Fruit fly (Drosophila melanogaster): Measurements from ENCODE around the gene Adss.

Adss gene

DNA sequence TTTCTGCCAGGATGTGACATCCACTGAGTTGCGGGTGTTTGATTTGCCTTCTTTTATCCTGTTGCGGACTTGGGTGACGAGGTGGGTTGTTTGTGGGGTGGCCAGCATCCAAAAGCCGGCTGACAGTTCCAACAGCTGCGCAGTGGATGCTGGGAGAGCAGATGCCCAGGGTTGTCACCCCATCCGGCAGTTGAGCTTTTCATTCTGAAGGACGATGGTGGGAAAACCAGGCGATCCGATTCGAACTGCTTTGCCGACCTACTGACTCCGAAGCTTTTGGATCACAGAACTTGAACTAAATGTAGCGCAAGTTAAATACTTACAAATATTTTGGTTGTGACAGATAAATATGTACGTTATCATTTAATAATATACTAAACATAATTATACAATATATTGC is 35.8 kb upstream of the Adss start, which contains the start of gene KaiR1D:
Gene KaiR1D, minus strand, starts transcription at position 28 of the 400 bp plus-strand sequence.
- TF ChIP-seq D1 (tag; optimal IDR thresholded peaks at IDR 0.05) (no peak), Pif1B (GFP tag; optimal IDR thresholded peaks at IDR 0.05) (no peak), CG13204 (GFP tag; optimal IDR thresholded peaks at IDR 0.05) (no peak), CG8301 (tag; optimal IDR thresholded peaks at IDR 0.05) (no peak), CG15710 (tag; optimal IDR thresholded peaks at IDR 0.05) (no peak), rn (GFP tag; IDR thresholded peaks at IDR 0.05) (no peak), CG9948 (tag; optimal IDR thresholded peaks at IDR 0.05) (no peak), Pif1A (GFP tag; optimal IDR thresholded peaks at IDR 0.05) (no peak), gl (tag; optimal IDR thresholded peaks at IDR 0.05) (no peak), fd96Ca (GFP tag; IDR thresholded peaks at IDR 0.05) (no peak), CG12605 (GFP tag; IDR thresholded peaks at IDR 0.05) (no peak), Ets98B (GFP tag; IDR thresholded peaks at IDR 0.05) (no peak), CG10348 (GFP tag; IDR thresholded peaks at IDR 0.05) (no peak), Snoo (tag; optimal IDR thresholded peaks at IDR 0.05) (no peak)

- TF ChIP-seq CG14655 (GFP tag; optimal IDR thresholded peaks at IDR 0.05) (no peak), CG8159 (tag; optimal IDR thresholded peaks at IDR 0.05) (no peak), CG15710 (tag; optimal IDR thresholded peaks at IDR 0.05) (no peak), Ets98B (GFP tag; IDR thresholded peaks at IDR 0.05) (no peak), CG32121 (GFP tag; IDR thresholded peaks at IDR 0.05) (no peak)
Measured at dm6 chr3R:20859845-20860244, 29.5 kb upstream of the Adss start, which contains the start of gene Ir93a. TSS of gene Ir93a (minus strand) at chr3R:20859945.

DNA sequence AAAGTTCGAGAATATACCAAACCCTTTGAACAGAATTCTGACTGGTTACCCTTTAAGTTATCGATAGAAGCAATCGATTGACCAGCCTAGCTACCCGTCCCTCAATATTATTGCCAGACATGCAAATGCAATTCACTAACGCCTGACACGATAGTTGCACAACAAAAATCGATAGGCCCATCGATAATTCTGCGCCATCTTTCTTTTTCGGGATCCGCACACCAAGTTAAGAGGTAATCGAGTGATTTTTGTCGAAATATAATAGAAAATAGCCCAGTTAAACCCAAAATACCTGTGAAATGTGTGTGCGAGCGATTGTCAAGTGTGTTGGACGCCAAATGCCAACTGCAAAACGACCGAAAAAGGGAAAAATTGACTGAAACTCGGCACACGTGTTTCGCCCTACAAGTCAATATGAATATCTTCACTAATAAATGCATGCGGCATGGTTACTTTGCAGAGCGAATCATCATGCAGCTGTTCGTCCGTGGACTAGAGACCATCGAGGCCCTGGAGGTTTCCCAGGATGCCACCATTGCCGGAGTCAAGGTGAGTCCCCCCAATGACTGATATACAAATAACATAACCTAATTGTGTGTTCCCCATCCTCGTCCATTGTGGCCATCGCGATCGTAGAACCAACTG is 20.1 kb upstream of the Adss start, which contains the start of gene RpS30:
Gene RpS30, plus strand, starts transcription at position 122 of the 645 bp plus-strand sequence.
- TF ChIP-seq CG10348 (GFP tag; IDR thresholded peaks at IDR 0.05) (no peak), Snoo (tag; optimal IDR thresholded peaks at IDR 0.05) (peak; percentile 24)

DNA sequence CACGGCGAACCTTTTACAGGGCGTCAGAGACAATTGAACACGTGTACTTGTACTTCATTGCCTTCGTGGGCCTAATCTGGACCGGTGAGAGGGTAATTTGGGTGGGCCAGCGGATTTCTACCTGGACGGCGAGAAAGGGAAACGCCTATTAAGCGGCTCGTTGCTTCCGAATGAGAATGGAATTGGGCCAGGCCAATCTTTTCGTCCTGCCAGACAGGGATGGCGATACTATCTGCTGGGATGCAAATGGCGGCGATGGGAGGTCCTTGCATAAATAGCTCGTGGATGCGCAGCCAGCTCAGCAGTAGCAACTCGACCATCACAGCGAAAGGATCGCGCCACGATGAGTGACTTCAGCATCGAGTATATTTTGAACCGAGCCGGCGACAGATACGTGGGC is 16.4 kb upstream of the Adss start, which contains the start of gene CG15696:
Gene CG15696, plus strand, starts transcription at position 301 of the 400 bp plus-strand sequence.
- TF ChIP-seq CG10348 (GFP tag; IDR thresholded peaks at IDR 0.05) (no peak), CG12605 (GFP tag; IDR thresholded peaks at IDR 0.05) (no peak), rn (GFP tag; IDR thresholded peaks at IDR 0.05) (no peak), CG14655 (GFP tag; optimal IDR thresholded peaks at IDR 0.05) (no peak), CG8301 (tag; optimal IDR thresholded peaks at IDR 0.05) (no peak), CG13204 (GFP tag; optimal IDR thresholded peaks at IDR 0.05) (no peak), EcR (GFP tag; optimal IDR thresholded peaks at IDR 0.05) (no peak), fd96Ca (GFP tag; IDR thresholded peaks at IDR 0.05) (no peak), gl (tag; optimal IDR thresholded peaks at IDR 0.05) (no peak), Pif1B (GFP tag; optimal IDR thresholded peaks at IDR 0.05) (no peak), Ets98B (GFP tag; IDR thresholded peaks at IDR 0.05) (no peak), CG34367 (tag; optimal IDR thresholded peaks at IDR 0.05) (no peak), CG8159 (tag; optimal IDR thresholded peaks at IDR 0.05) (no peak), CG4496 (GFP tag; IDR thresholded peaks at IDR 0.05) (no peak), D1 (tag; optimal IDR thresholded peaks at IDR 0.05) (no peak)

- no peak for TF ChIP-seq CG15710 (tag; optimal IDR thresholded peaks at IDR 0.05)
- no peak for TF ChIP-seq fd96Ca (GFP tag; IDR thresholded peaks at IDR 0.05)
- no peak for TF ChIP-seq CG12605 (GFP tag; IDR thresholded peaks at IDR 0.05)
- TF ChIP-seq CG8301 (tag; optimal IDR thresholded peaks at IDR 0.05): no peak
- no peak for TF ChIP-seq CG8159 (tag; optimal IDR thresholded peaks at IDR 0.05)
- TF ChIP-seq CG9948 (tag; optimal IDR thresholded peaks at IDR 0.05): no peak
- TF ChIP-seq Ets98B (GFP tag; IDR thresholded peaks at IDR 0.05): no peak
- no peak for TF ChIP-seq Pif1B (GFP tag; optimal IDR thresholded peaks at IDR 0.05)
Measured at dm6 chr3R:20846316-20846715, 15.9 kb upstream of the Adss start.

DNA sequence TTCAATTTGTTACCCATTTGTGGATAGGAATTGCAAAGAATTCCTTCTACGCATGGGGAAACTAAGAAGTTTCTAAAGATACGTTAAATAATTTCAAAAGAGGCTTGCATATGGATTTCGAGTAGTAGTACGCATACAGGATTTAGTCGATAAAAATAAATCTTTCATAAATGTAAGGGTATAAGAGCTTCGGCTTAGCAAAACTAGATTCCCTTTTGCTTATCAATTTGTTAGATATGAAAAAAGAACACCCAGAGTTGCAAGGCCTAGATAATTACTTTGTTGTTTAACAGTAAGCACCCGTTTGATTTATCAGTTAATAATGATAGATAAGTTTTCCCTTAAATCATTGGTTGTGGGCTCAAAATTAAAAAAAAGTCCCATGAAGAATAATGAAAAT is 15.1 kb upstream of the Adss start:
- TF ChIP-seq CG13204 (GFP tag; optimal IDR thresholded peaks at IDR 0.05) (no peak), gl (tag; optimal IDR thresholded peaks at IDR 0.05) (no peak), Pif1A (GFP tag; optimal IDR thresholded peaks at IDR 0.05) (no peak), CG12605 (GFP tag; IDR thresholded peaks at IDR 0.05) (no peak), D1 (tag; optimal IDR thresholded peaks at IDR 0.05) (no peak), CG10348 (GFP tag; IDR thresholded peaks at IDR 0.05) (no peak), CG17806 (tag; optimal IDR thresholded peaks at IDR 0.05) (no peak), Snoo (tag; optimal IDR thresholded peaks at IDR 0.05) (no peak), Pif1B (GFP tag; optimal IDR thresholded peaks at IDR 0.05) (no peak), CG32121 (GFP tag; IDR thresholded peaks at IDR 0.05) (no peak), CG9948 (tag; optimal IDR thresholded peaks at IDR 0.05) (no peak), rn (GFP tag; IDR thresholded peaks at IDR 0.05) (no peak), CG34367 (tag; optimal IDR thresholded peaks at IDR 0.05) (no peak), fd96Ca (GFP tag; IDR thresholded peaks at IDR 0.05) (no peak), EcR (GFP tag; optimal IDR thresholded peaks at IDR 0.05) (no peak), CG15710 (tag; optimal IDR thresholded peaks at IDR 0.05) (no peak)

- TF ChIP-seq D1 (tag; optimal IDR thresholded peaks at IDR 0.05) (no peak), rn (GFP tag; IDR thresholded peaks at IDR 0.05) (no peak), CG12605 (GFP tag; IDR thresholded peaks at IDR 0.05) (no peak), gl (tag; optimal IDR thresholded peaks at IDR 0.05) (no peak), CG8301 (tag; optimal IDR thresholded peaks at IDR 0.05) (no peak), EcR (GFP tag; optimal IDR thresholded peaks at IDR 0.05) (no peak), Pif1B (GFP tag; optimal IDR thresholded peaks at IDR 0.05) (no peak), CG8159 (tag; optimal IDR thresholded peaks at IDR 0.05) (no peak), CG10348 (GFP tag; IDR thresholded peaks at IDR 0.05) (no peak), CG15710 (tag; optimal IDR thresholded peaks at IDR 0.05) (no peak)
Measured at dm6 chr3R:20841840-20842239, 11.5 kb upstream of the Adss start, which contains the start of gene CG15695. TSS of gene CG15695 (plus strand) at chr3R:20842140.

All from whole organism, pupa.